Fruit fly (Drosophila melanogaster): ENCODE results near the gene CG7829.

The CG7829 gene

dm6 chr3R:29834759-29835709 is 17.5 kb upstream of the CG7829 start, which contains the start of gene Atg16:
Atg16 (minus strand) TSS chr3R:29835101.
- TF ChIP-seq CG8478 (optimal IDR thresholded peaks at IDR 0.05), result no peak
- TF ChIP-seq CTCF (optimal IDR thresholded peaks at IDR 0.05), result no peak

DNA sequence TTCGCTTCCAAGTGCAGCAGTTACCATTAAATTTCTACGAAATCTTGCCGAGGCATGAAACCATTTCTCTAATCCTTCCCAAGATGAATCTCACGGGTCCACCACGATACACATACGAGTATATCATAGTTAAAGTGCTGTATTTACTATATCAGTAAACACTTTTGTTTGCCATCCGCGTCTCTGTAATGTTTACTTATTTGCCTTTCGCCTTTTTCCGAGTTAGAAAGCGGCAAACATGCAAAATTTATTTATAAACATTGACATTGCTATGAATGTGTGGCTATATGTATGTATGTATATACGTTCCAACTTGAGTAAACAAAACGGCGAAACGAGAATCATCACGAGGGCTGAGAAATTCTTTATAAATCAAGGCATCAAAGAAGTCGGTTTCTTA is 13.4 kb upstream of the CG7829 start:
- TF ChIP-seq CG8478 (optimal IDR thresholded peaks at IDR 0.05) (no peak), CTCF (optimal IDR thresholded peaks at IDR 0.05) (no peak)

dm6 chr3R:29829228-29829786 is 11.7 kb upstream of the CG7829 start:
- TF ChIP-seq CTCF (optimal IDR thresholded peaks at IDR 0.05) (no peak), CG8478 (optimal IDR thresholded peaks at IDR 0.05) (no peak)

DNA sequence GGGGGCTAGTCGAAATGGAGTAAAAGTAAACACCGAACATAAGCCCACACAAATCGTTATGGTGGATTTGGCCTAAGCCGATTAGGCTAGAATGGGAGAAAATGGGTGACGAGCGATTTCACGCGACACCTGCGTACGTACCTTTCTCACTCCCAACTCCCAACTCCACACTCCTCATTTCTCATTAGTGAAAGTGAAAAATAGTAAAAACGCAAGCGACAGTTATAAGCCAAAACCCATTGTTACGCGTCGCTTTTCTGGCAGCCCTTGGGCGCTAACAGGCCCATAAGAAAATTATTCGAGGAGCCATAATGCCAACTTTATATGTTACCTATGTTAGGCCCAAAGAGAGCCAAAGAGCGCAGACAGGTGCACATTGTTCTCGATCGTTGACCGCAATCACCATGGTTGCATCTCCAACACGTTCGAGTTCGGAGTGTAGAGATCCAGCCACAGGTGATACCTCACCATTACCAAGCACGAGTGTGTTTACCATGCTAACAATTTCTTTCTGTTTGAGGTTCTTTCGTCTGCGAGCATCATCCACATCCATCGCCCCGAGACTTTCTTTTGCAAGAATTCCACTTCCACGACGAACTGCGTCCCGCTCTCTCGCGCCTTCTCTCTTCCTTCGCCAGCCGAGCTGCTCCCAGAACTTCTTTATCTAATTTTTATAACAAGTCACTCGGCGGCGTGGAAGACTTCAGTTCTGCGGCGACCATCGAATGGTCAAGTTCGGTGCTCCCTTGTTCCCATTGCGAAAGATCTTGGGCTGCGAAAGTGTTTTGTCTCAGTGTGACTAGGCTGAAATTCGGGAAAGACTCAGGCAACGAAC is 1.1 kb upstream of the CG7829 start, which contains the start of gene neo:
neo (plus strand) TSS at position 698 of the 835 bp plus-strand sequence.
- no peak for TF ChIP-seq CG8478 (optimal IDR thresholded peaks at IDR 0.05)
- no peak for TF ChIP-seq CTCF (optimal IDR thresholded peaks at IDR 0.05)

- no peak for TF ChIP-seq CG8478 (optimal IDR thresholded peaks at IDR 0.05)
- TF ChIP-seq CTCF (optimal IDR thresholded peaks at IDR 0.05), result no peak
These were observed 1.3 kb downstream of the CG7829 start, which contains the start of gene Vps16B for dm6 chr3R:29816266-29816665. Vps16B (minus strand) TSS chr3R:29816451.

dm6 chr3R:29806682-29807393 is 10.7 kb downstream of the CG7829 start, which contains the start of the genes ca and ncd:
ca (plus strand) TSS chr3R:29806811.
ncd (minus strand) TSS chr3R:29807127.
- TF ChIP-seq CTCF (optimal IDR thresholded peaks at IDR 0.05), result peak in 1 of 2 experiments; percentile 14
- no peak for TF ChIP-seq CG8478 (optimal IDR thresholded peaks at IDR 0.05)

dm6 chr3R:29802753-29803313 is 14.7 kb downstream of the CG7829 start, which contains the start of the genes Etfb and CG7789:
Etfb (minus strand) TSS chr3R:29802945.
CG7789 (plus strand) TSS chr3R:29803196.
- TF ChIP-seq CG8478 (optimal IDR thresholded peaks at IDR 0.05) (no peak), CTCF (optimal IDR thresholded peaks at IDR 0.05) (no peak)

DNA sequence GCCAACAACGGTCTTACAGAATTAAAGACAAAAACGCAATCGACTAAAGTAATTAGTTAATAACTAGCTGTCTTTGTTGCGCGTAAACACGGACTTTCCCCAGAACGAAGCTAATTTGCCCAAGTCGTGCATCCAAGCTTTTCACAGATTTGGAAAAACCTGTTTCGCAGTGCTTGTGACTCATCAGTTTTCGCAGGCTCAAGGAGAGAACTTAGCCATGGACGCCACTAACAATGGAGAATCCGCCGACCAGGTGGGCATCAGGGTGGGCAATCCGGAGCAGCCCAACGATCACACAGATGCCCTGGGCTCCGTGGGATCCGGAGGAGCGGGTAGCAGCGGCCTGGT is 17.9 kb downstream of the CG7829 start:
- TF ChIP-seq CTCF (optimal IDR thresholded peaks at IDR 0.05) (no peak), CG8478 (optimal IDR thresholded peaks at IDR 0.05) (no peak)

DNA sequence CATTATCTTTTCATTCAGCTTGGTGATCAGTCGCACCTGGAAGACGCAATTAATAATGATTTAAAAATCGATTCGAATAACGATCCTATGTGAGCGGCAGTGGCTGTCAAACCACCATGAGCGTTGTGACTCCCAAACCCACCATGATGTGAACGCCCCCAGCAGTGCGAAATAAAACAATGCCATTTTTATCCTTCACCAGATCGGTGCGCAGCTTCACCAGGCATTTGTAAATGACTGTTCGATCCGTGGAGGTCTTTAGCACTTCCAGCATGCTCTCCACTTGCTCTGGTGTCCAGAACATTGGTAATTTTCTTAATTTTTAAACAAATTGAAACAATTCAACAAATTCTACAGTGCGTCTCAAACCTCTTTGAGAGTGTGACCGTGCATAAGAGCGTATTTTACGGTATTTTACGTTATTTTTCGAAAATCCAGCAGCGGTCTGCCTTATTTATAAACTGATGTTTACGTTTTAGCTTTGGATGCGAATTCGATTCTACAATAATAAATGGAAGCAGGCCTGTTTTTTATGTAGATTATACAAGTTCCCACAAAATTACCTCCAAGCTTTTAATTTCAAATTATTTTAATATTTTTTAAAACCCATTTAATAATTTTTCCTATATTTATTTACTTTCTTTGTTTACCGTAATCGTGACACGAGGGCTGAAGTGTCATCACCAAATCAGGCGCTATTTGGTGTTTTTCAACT is 18.4 kb downstream of the CG7829 start, which contains the start of the genes Rnb and Drice:
Rnb (minus strand) TSS at position 389 of the 715 bp plus-strand sequence.
Drice (plus strand) TSS at position 693 of the 715 bp plus-strand sequence.
- TF ChIP-seq CG8478 (optimal IDR thresholded peaks at IDR 0.05), result no peak
- TF ChIP-seq CTCF (optimal IDR thresholded peaks at IDR 0.05), result peak; percentile 16 to 25

DNA sequence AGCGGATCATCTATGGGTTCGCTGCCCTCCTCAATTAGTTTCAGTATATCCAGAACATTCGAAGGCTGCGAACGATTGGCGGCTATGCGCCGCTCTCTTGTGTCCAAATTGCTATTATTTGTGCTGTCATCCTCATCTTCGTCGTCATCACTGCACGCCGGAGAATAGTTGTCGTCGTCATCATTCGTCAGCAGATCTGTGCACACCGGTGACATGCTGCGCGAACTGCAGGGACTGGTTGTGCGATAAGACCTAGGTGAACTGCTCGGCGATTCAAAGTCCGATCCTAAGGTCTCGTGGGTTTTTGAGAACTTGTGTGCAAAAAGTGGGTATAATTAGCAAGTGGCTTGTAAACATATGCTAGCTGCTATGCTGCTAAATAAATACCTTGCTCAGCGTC is 20.4 kb downstream of the CG7829 start:
- no peak for TF ChIP-seq CTCF (optimal IDR thresholded peaks at IDR 0.05)
- TF ChIP-seq CG8478 (optimal IDR thresholded peaks at IDR 0.05), result no peak

dm6 chr3R:29794161-29794882 is 23.2 kb downstream of the CG7829 start, which contains the start of gene sro:
sro (plus strand) TSS chr3R:29794597.
- TF ChIP-seq CG8478 (optimal IDR thresholded peaks at IDR 0.05) (no peak), CTCF (optimal IDR thresholded peaks at IDR 0.05) (no peak)

DNA sequence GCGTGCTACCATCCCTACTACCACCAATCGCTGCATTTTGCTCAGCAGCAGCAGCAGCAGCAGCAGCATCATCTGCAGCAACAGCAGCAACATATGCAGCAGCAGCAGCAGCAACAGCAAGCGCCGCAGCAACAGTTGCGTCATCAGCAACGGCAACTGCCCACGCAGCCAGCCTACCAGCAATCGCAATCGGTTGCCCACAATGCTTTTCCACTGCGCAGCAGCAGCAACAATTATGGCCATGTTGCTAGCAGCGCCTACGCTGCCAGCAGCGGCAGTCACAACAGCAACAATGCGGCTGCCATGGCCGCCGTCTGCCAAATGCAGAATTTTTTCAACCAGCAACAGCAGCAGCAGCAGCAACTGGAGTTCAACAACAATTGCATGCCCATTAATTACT is 27.4 kb downstream of the CG7829 start:
- TF ChIP-seq CG8478 (optimal IDR thresholded peaks at IDR 0.05) (no peak), CTCF (optimal IDR thresholded peaks at IDR 0.05) (no peak)

Data from S2 (cell line).